Fruit fly (Drosophila melanogaster): ENCODE measurements around the gene Got2.
A peak's percentile ranks its signal among the peaks of the same experiment; 100 is the strongest.

Gene Got2

dm6 chr2L:1981726-1982367 lies 5.7 kb downstream of the Got2 start, which contains the start of gene CG7289 (continued):
- TF ChIP-seq B-H2 (GFP tag; optimal IDR thresholded peaks at IDR 0.05) (peak; percentile 13), tx (GFP tag; optimal IDR thresholded peaks at IDR 0.05) (no peak), Sry-δ (GFP tag; optimal IDR thresholded peaks at IDR 0.05) (peak; percentile 85), Atf-2 (GFP tag; optimal IDR thresholded peaks at IDR 0.05) (no peak), dpn (GFP tag; optimal IDR thresholded peaks at IDR 0.05) (peak in 1 of 2 experiments; percentile 28), CG2116 (GFP tag; optimal IDR thresholded peaks at IDR 0.05) (peak; percentile 46), Dp (GFP tag; optimal IDR thresholded peaks at IDR 0.05) (peak; percentile 28), CG13287 (GFP tag; IDR thresholded peaks at IDR 0.05; ENCODE audit: partially characterized antibody) (peak; percentile 78), MESR4 (GFP tag; optimal IDR thresholded peaks at IDR 0.05) (peak; percentile 53), gt (GFP tag; IDR thresholded peaks at IDR 0.05) (no peak), YL-1 (GFP tag; optimal IDR thresholded peaks at IDR 0.05) (peak; percentile 49), Dll (GFP tag; IDR thresholded peaks at IDR 0.05; ENCODE audit: partially characterized antibody) (peak; percentile 61), CG8290 (GFP tag; optimal IDR thresholded peaks at IDR 0.05) (no peak), CG8290 (tag; optimal IDR thresholded peaks at IDR 0.05) (peak in 1 of 2 experiments; percentile 35), CG15514 (GFP tag; optimal IDR thresholded peaks at IDR 0.05) (peak; percentile 29), CG14441 (GFP tag; IDR thresholded peaks at IDR 0.05) (peak; percentile 30; the same call in 1 of the 2 replicates)

dm6 chr2L:1980708-1981339 lies 6.7 kb downstream of the Got2 start, which contains the start of the genes CG15356 and CG15362:
TSS of gene CG15356 (minus strand) at chr2L:1980755.
TSS of gene CG15362 (plus strand) at chr2L:1981176.
- TF ChIP-seq cwo (GFP tag; optimal IDR thresholded peaks at IDR 0.05) (no peak), cato (GFP tag; optimal IDR thresholded peaks at IDR 0.05; ENCODE audit: borderline replicate concordance) (no peak), Hsf (GFP tag; optimal IDR thresholded peaks at IDR 0.05) (peak; percentile 35), CG15479 (GFP tag; optimal IDR thresholded peaks at IDR 0.05) (no peak), CG1024 (GFP tag; IDR thresholded peaks at IDR 0.05) (no peak), Jarid2 (GFP tag; optimal IDR thresholded peaks at IDR 0.05) (no peak), CG11085 (GFP tag; IDR thresholded peaks at IDR 0.05) (no peak), CG6689 (GFP tag; IDR thresholded peaks at IDR 0.05) (0 out of 2 replicates have a peak, but pooled peaks have one; percentile 18), CG5245 (GFP tag; optimal IDR thresholded peaks at IDR 0.05) (no peak), CG17359 (tag; optimal IDR thresholded peaks at IDR 0.05) (peak; percentile 25), Usf (GFP tag; optimal IDR thresholded peaks at IDR 0.05) (no peak), org-1 (GFP tag; optimal IDR thresholded peaks at IDR 0.05) (no peak), otp (GFP tag; IDR thresholded peaks at IDR 0.05) (0 out of 3 replicates have a peak, but pooled peaks have one; percentile 29), ranshi (GFP tag; IDR thresholded peaks at IDR 0.05) (no peak), CG33213 (GFP tag; optimal IDR thresholded peaks at IDR 0.05) (no peak), pum (GFP tag; optimal IDR thresholded peaks at IDR 0.05) (no peak), caup (GFP tag; optimal IDR thresholded peaks at IDR 0.05; ENCODE audit: severe bottlenecking) (no peak), Nf-YC (tag; optimal IDR thresholded peaks at IDR 0.05) (peak; percentile 29), Aef1 (GFP tag; IDR thresholded peaks at IDR 0.05) (peak; percentile 29; the same call in 1 of the 3 replicates), kah (GFP tag; optimal IDR thresholded peaks at IDR 0.05) (peak; percentile 53), HmgZ (tag; optimal IDR thresholded peaks at IDR 0.05) (peak; percentile 43), CG18011 (GFP tag; optimal IDR thresholded peaks at IDR 0.05) (no peak), CG12104 (GFP tag; optimal IDR thresholded peaks at IDR 0.05) (no peak), CG10147 (GFP tag; optimal IDR thresholded peaks at IDR 0.05) (peak; percentile 5), CG10565 (GFP tag; optimal IDR thresholded peaks at IDR 0.05) (no peak), trem (tag; optimal IDR thresholded peaks at IDR 0.05) (peak; percentile 48), CG4854 (GFP tag; optimal IDR thresholded peaks at IDR 0.05) (peak; percentile 28), Mrtf (GFP tag; IDR thresholded peaks at IDR 0.05) (no peak), H15 (GFP tag; IDR thresholded peaks at IDR 0.05) (no peak; the same call in 2 of the 3 replicates), Neu2 (GFP tag; optimal IDR thresholded peaks at IDR 0.05; ENCODE audit: borderline replicate concordance) (no peak), unc-4 (GFP tag; IDR thresholded peaks at IDR 0.05; ENCODE audit: partially characterized antibody) (peak; percentile 99), CG18262 (tag; optimal IDR thresholded peaks at IDR 0.05) (peak; percentile 34), CG14441 (GFP tag; IDR thresholded peaks at IDR 0.05) (0 out of 2 replicates have a peak, but pooled peaks have one; percentile 8)

All from whole organism, embryonic.